Fruit fly (Drosophila melanogaster): ENCODE results near the gene Cpr67B.

Cpr67B gene

DNA sequence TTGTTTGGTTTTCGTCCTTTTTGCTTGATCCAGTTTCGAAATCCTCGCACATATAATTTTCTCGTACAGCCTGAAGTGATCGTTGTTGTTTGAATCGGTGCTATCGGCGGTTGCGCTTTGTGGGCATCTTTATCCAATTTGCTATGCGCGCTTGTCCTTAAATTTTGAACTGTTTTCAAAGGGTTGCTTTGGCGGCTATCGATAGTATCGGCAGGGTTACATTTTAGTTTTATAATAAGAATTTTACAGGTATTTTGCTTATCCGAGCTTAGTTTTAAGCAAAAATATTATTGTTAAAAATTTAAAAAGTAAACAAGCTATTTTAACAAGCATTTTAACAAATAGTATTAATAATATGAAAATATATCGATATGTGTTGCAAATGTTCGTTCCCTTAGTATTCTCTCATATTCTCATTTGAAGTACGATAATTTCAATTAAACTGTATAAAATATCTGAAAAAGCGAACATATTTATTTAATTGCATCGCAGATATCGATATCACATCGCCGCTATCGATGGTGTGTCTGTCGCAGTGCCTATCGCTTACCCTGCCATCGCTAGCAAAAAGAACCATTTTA is 37.7 kb upstream of the Cpr67B start, which contains the start of the genes Klp67A and CG4452 (continued):
- TF ChIP-seq CG11723 (GFP tag; optimal IDR thresholded peaks at IDR 0.05) (peak; percentile 16), CG12769 (tag; optimal IDR thresholded peaks at IDR 0.05) (no peak), sens-2 (GFP tag; IDR thresholded peaks at IDR 0.05) (no peak), Dek (tag; optimal IDR thresholded peaks at IDR 0.05) (peak; percentile 27), sens (GFP tag) (peak; percentile 81), CG17328 (GFP tag; IDR thresholded peaks at IDR 0.05) (no peak), gfzf (GFP tag; optimal IDR thresholded peaks at IDR 0.05) (peak; percentile 3), CG8944 (GFP tag; optimal IDR thresholded peaks at IDR 0.05) (no peak), Hand (GFP tag; optimal IDR thresholded peaks at IDR 0.05) (no peak), trh (GFP tag; optimal IDR thresholded peaks at IDR 0.05) (no peak), NC2β (GFP tag; optimal IDR thresholded peaks at IDR 0.05) (no peak), wor (GFP tag; IDR thresholded peaks at IDR 0.05) (no peak), Ravus (GFP tag; IDR thresholded peaks at IDR 0.05) (no peak), NC2α (GFP tag; optimal IDR thresholded peaks at IDR 0.05) (no peak), H15 (GFP tag; IDR thresholded peaks at IDR 0.05) (no peak), NK7.1 (GFP tag; optimal IDR thresholded peaks at IDR 0.05) (no peak), ase (GFP tag; IDR thresholded peaks at IDR 0.05) (no peak), br (optimal IDR thresholded peaks at IDR 0.05) (no peak), CG2116 (GFP tag; optimal IDR thresholded peaks at IDR 0.05) (peak; percentile 100), amos (GFP tag; IDR thresholded peaks at IDR 0.05; ENCODE audit: partially characterized antibody) (peak; percentile 87), Vsx1 (GFP tag; optimal IDR thresholded peaks at IDR 0.05) (no peak), da (GFP tag; optimal IDR thresholded peaks at IDR 0.05) (no peak), CG14667 (GFP tag; IDR thresholded peaks at IDR 0.05) (0 out of 2 replicates have a peak, but pooled peaks have one; percentile 16), CG5180 (GFP tag; optimal IDR thresholded peaks at IDR 0.05) (no peak), hb (GFP tag; IDR thresholded peaks at IDR 0.05; ENCODE audit: partially characterized antibody) (peak; percentile 92; the same call in 2 of the 3 replicates), pnt (GFP tag; optimal IDR thresholded peaks at IDR 0.05) (no peak), CG11398 (GFP tag; optimal IDR thresholded peaks at IDR 0.05) (no peak), CG10565 (GFP tag; optimal IDR thresholded peaks at IDR 0.05) (no peak), CG13775 (GFP tag; optimal IDR thresholded peaks at IDR 0.05) (peak; percentile 73), ERR (GFP tag; optimal IDR thresholded peaks at IDR 0.05) (no peak), E2f1 (GFP tag; IDR thresholded peaks at IDR 0.05) (no peak)

DNA sequence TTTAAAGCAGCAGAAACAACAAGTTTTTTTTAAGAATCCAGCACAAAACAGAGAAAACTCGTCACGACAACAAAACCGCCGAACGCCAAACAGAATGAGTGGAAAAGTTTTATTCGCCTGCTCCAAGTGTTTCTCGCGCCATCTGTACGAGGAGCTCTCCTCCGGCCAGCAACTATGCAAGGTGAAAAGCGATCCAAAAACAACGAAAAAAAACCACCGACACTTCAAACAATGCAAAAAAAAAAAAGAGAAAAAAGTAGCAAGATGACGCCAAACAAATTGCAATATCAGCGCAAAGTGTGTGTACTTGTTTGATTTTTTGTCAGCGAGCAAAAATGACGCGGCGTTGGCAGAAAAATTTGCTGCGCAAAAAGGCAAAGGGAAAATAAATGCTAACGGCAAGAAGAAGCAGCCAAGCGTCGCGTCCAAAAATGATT is 37.1 kb upstream of the Cpr67B start:
- TF ChIP-seq Hey (tag; optimal IDR thresholded peaks at IDR 0.05) (no peak), kah (GFP tag; optimal IDR thresholded peaks at IDR 0.05) (peak; percentile 5), CG7963 (GFP tag; IDR thresholded peaks at IDR 0.05; ENCODE audit: partially characterized antibody) (no peak), dysf (GFP tag; IDR thresholded peaks at IDR 0.05) (no peak), usp (GFP tag; optimal IDR thresholded peaks at IDR 0.05) (no peak), Sox100B (GFP tag; optimal IDR thresholded peaks at IDR 0.05) (no peak), CG10565 (GFP tag; optimal IDR thresholded peaks at IDR 0.05) (no peak), CG17385 (GFP tag; optimal IDR thresholded peaks at IDR 0.05) (peak; percentile 87), Drgx (GFP tag; IDR thresholded peaks at IDR 0.05) (peak; percentile 51; the same call in 1 of the 2 replicates), MESR4 (GFP tag; optimal IDR thresholded peaks at IDR 0.05) (peak; percentile 65), CG1529 (GFP tag; optimal IDR thresholded peaks at IDR 0.05) (no peak), CG32532 (GFP tag; IDR thresholded peaks at IDR 0.05) (no peak), eve (GFP tag; optimal IDR thresholded peaks at IDR 0.05) (no peak), CG7839 (tag; optimal IDR thresholded peaks at IDR 0.05) (no peak), prd (optimal IDR thresholded peaks at IDR 0.05) (no peak), prd (GFP tag; IDR thresholded peaks at IDR 0.05) (no peak), YL-1 (GFP tag; optimal IDR thresholded peaks at IDR 0.05) (peak; percentile 31), hb (GFP tag; IDR thresholded peaks at IDR 0.05; ENCODE audit: partially characterized antibody) (no peak), knrl (GFP tag; IDR thresholded peaks at IDR 0.05; ENCODE audit: partially characterized antibody) (0 out of 3 replicates have a peak, but pooled peaks have one; percentile 41), CG2889 (GFP tag; IDR thresholded peaks at IDR 0.05) (no peak), CHES-1-like (GFP tag; optimal IDR thresholded peaks at IDR 0.05) (peak; percentile 53), shn (GFP tag; optimal IDR thresholded peaks at IDR 0.05) (no peak), HmgZ (tag; optimal IDR thresholded peaks at IDR 0.05) (no peak)
